Worm (Caenorhabditis elegans) whole organism, young adult: Measurements from ENCODE around the gene Y44F5A.1.

Experiments used
- D2030.7 ChIP-seq: fragments of 200-800 bp; sonication (Bioruptor generic); IDR thresholded peaks from 2 replicates; pipeline ENCODE4 v1.3.6; 2022; ENCODE audit warnings: missing genetic modification reagents, missing genetic modification characterization, missing compliant biosample characterization
- F23B12.7 ChIP-seq: sonication (generic microtip); optimal IDR thresholded peaks from 2 replicates; lab custom pipeline; 2017; ENCODE audit warnings: missing genetic modification characterization, mild to moderate bottlenecking, missing compliant biosample characterization, antibody characterized with exemption, moderate library complexity; ENCODE audit not compliant: insufficient read depth
- F52B5.7 ChIP-seq: sonication (generic microtip); optimal IDR thresholded peaks from 2 replicates; lab custom pipeline; 2016; ENCODE audit warnings: mild to moderate bottlenecking, missing genetic modification characterization, missing compliant biosample characterization
- K11D2.4 ChIP-seq: fragments of 200-800 bp; sonication (Bioruptor generic); IDR thresholded peaks from 2 replicates; pipeline ENCODE4 v1.3.6; 2022; ENCODE audit warnings: missing genetic modification reagents, missing genetic modification characterization, missing compliant biosample characterization
- K12H6.12 ChIP-seq: fragments of 200-800 bp; sonication (Bioruptor generic); optimal IDR thresholded peaks from 2 replicates; lab custom pipeline; 2018; ENCODE audit warnings: mild to moderate bottlenecking, missing genetic modification characterization, missing compliant biosample characterization
- Y53F4B.3 ChIP-seq: fragments of 200-800 bp; sonication (Bioruptor generic); IDR thresholded peaks from 2 replicates; pipeline ENCODE4 v1.3.6; 2022; ENCODE audit warnings: missing genetic modification reagents, missing genetic modification characterization, missing compliant biosample characterization
- Y53G8AR.9 ChIP-seq: fragments of 200-800 bp; sonication (Bioruptor generic); conservative IDR thresholded peaks from 2 replicates; pipeline ENCODE4 v1.3.6; 2022; ENCODE audit warnings: missing genetic modification reagents, missing genetic modification characterization, missing compliant biosample characterization
- ZK185.1 ChIP-seq: sonication (generic microtip); optimal IDR thresholded peaks from 2 replicates; lab custom pipeline; 2016; ENCODE audit warnings: mild to moderate bottlenecking, missing genetic modification characterization, missing compliant biosample characterization; ENCODE audit not compliant: poor library complexity, severe bottlenecking
- akir-1 ChIP-seq: fragments of 200-800 bp; sonication (Bioruptor generic); optimal IDR thresholded peaks from 2 replicates; lab custom pipeline; 2018; ENCODE audit warnings: mild to moderate bottlenecking, missing genetic modification characterization, moderate library complexity, missing compliant biosample characterization
- atf-7 ChIP-seq: sonication (generic microtip); optimal IDR thresholded peaks from 2 replicates; lab custom pipeline; 2017; ENCODE audit warnings: mild to moderate bottlenecking, missing genetic modification characterization, missing compliant biosample characterization
- athp-1 ChIP-seq: sonication (generic microtip); optimal IDR thresholded peaks from 2 replicates; lab custom pipeline; 2017; ENCODE audit warnings: mild to moderate bottlenecking, missing genetic modification characterization, missing compliant biosample characterization
- attf-5 ChIP-seq: fragments of 200-800 bp; sonication (Bioruptor generic); optimal IDR thresholded peaks from 2 replicates; lab custom pipeline; 2018; ENCODE audit warnings: mild to moderate bottlenecking, missing genetic modification characterization, missing compliant biosample characterization
- bed-1 ChIP-seq: fragments of 200-800 bp; sonication (Bioruptor generic); IDR thresholded peaks from 2 replicates; pipeline ENCODE4 v1.3.6; 2022; ENCODE audit warnings: missing genetic modification reagents, missing genetic modification characterization, missing compliant biosample characterization
- cebp-2 ChIP-seq: fragments of 200-800 bp; sonication (Bioruptor generic); IDR thresholded peaks from 2 replicates; pipeline ENCODE4 v1.3.6; 2022; ENCODE audit warnings: missing genetic modification characterization, missing compliant biosample characterization
- ceh-100 ChIP-seq: fragments of 200-800 bp; sonication (Bioruptor generic); IDR thresholded peaks from 2 replicates; pipeline ENCODE4 v1.3.6; 2022; ENCODE audit warnings: missing genetic modification reagents, missing genetic modification characterization, missing compliant biosample characterization
- ceh-40 ChIP-seq: fragments of 200-800 bp; sonication (Bioruptor generic); IDR thresholded peaks from 2 replicates; pipeline ENCODE4 v1.3.6; 2022; ENCODE audit warnings: missing genetic modification characterization, missing compliant biosample characterization
- ceh-58 ChIP-seq: fragments of 200-800 bp; sonication (Bioruptor generic); IDR thresholded peaks from 2 replicates; pipeline ENCODE4 v1.3.6; 2022; ENCODE audit warnings: missing genetic modification characterization, missing compliant biosample characterization
- die-1 ChIP-seq: sonication (generic microtip); optimal IDR thresholded peaks from 2 replicates; lab custom pipeline; 2016; ENCODE audit warnings: missing genotype, mild to moderate bottlenecking, missing genetic modification characterization, missing compliant biosample characterization
- dox-1 ChIP-seq: fragments of 200-800 bp; sonication (Bioruptor generic); IDR thresholded peaks from 2 replicates; pipeline ENCODE4 v1.3.6; 2022; ENCODE audit warnings: missing genetic modification reagents, missing genetic modification characterization, missing compliant biosample characterization
- efl-1 ChIP-seq: fragments of 150-350 bp; optimal IDR thresholded peaks from 2 replicates; lab custom pipeline; 2014; ENCODE audit warnings: missing biosample characterization, missing genetic modification reagents, missing genetic modification characterization
- egl-44 ChIP-seq: fragments of 200-800 bp; sonication (Bioruptor generic); IDR thresholded peaks from 2 replicates; pipeline ENCODE4 v1.3.6; 2022; ENCODE audit warnings: missing genetic modification reagents, missing genetic modification characterization, missing compliant biosample characterization
- ets-4 ChIP-seq: fragments of 200-800 bp; sonication (Bioruptor generic); optimal IDR thresholded peaks from 2 replicates; lab custom pipeline; 2018; ENCODE audit warnings: mild to moderate bottlenecking, missing genetic modification characterization, missing compliant biosample characterization
- fkh-3 ChIP-seq: sonication (generic microtip); optimal IDR thresholded peaks from 2 replicates; lab custom pipeline; 2016; ENCODE audit warnings: mild to moderate bottlenecking, missing genetic modification characterization, missing compliant biosample characterization
- hmg-1.2 ChIP-seq: fragments of 200-800 bp; sonication (Bioruptor generic); IDR thresholded peaks from 2 replicates; pipeline ENCODE4 v1.3.6; 2022; ENCODE audit warnings: missing genetic modification reagents, missing genetic modification characterization, missing compliant biosample characterization
- hrde-1 ChIP-seq: sonication (generic microtip); optimal IDR thresholded peaks from 2 replicates; lab custom pipeline; 2016; ENCODE audit warnings: missing genetic modification characterization, mild to moderate bottlenecking, missing compliant biosample characterization, moderate library complexity, missing genotype, missing genetic modification reagents, borderline replicate concordance
- lag-1 ChIP-seq: fragments of 200-800 bp; sonication (Bioruptor generic); IDR thresholded peaks from 2 replicates; pipeline ENCODE4 v1.3.6; 2022; ENCODE audit warnings: missing genetic modification reagents, missing genetic modification characterization, missing compliant biosample characterization
- let-607 ChIP-seq, 2 experiments: fragments of 200-800 bp in 1 of 2; sonication (Bioruptor generic) in 1 of 2; sonication (generic microtip) in 1 of 2; optimal IDR thresholded peaks; 2 replicates each; lab custom pipeline; 2016 to 2018; ENCODE audit warnings: mild to moderate bottlenecking in 2 of 2, missing compliant biosample characterization in 2 of 2, missing genetic modification characterization in 2 of 2, moderate library complexity in 2 of 2, missing genotype in 1 of 2
- lir-1 ChIP-seq: fragments of 200-800 bp; sonication (Bioruptor generic); conservative IDR thresholded peaks from 2 replicates; pipeline ENCODE4 v1.3.6; 2022; ENCODE audit warnings: missing genetic modification reagents, missing genetic modification characterization, missing compliant biosample characterization
- mcd-1 ChIP-seq: fragments of 200-800 bp; sonication (Bioruptor generic); IDR thresholded peaks from 2 replicates; pipeline ENCODE4 v1.3.6; 2022; ENCODE audit warnings: missing genetic modification reagents, missing genetic modification characterization, missing compliant biosample characterization
- mxl-1 ChIP-seq: sonication (generic microtip); optimal IDR thresholded peaks from 2 replicates; lab custom pipeline; 2016; ENCODE audit warnings: missing genetic modification characterization, missing compliant biosample characterization
- nfya-1 ChIP-seq: sonication (generic microtip); optimal IDR thresholded peaks from 2 replicates; lab custom pipeline; 2017; ENCODE audit warnings: antibody characterized with exemption, missing compliant biosample characterization, missing genetic modification characterization, borderline replicate concordance; ENCODE audit not compliant: insufficient read depth
- nfyb-1 ChIP-seq: fragments of 200-800 bp; sonication (Bioruptor generic); IDR thresholded peaks from 2 replicates; pipeline ENCODE4 v1.3.6; 2022; ENCODE audit warnings: missing genetic modification reagents, missing genetic modification characterization, missing compliant biosample characterization
- rec-8 ChIP-seq, 2 experiments: sonication (generic microtip); optimal IDR thresholded peaks; 2 replicates each; lab custom pipeline; 2016; ENCODE audit warnings: mild to moderate bottlenecking in 2 of 2, missing genetic modification characterization in 2 of 2, missing genetic modification reagents in 2 of 2, missing genotype in 2 of 2, missing biosample characterization in 1 of 2, missing compliant biosample characterization in 1 of 2, moderate library complexity in 1 of 2
- snpc-3.4 ChIP-seq: sonication (generic microtip); optimal IDR thresholded peaks from 2 replicates; lab custom pipeline; 2017; ENCODE audit warnings: missing genetic modification characterization, mild to moderate bottlenecking, missing compliant biosample characterization, antibody characterized with exemption, moderate library complexity, missing genotype, missing genetic modification reagents
- snpc-4 ChIP-seq, 5 experiments: fragments of 150-350 bp in 1 of 5; sonication (generic microtip) in 4 of 5; optimal IDR thresholded peaks; 2 replicates each; lab custom pipeline; 2014 to 2018; ENCODE audit warnings: missing genetic modification characterization in 5 of 5, missing biosample characterization in 3 of 5, antibody characterized with exemption in 2 of 5, mild to moderate bottlenecking in 2 of 5, missing compliant biosample characterization in 2 of 5, missing genotype in 2 of 5, moderate library complexity in 2 of 5, missing genetic modification reagents in 1 of 5
- unc-130 ChIP-seq: sonication (generic microtip); optimal IDR thresholded peaks from 2 replicates; lab custom pipeline; 2016; ENCODE audit warnings: missing genetic modification reagents, missing genetic modification characterization, missing compliant biosample characterization
- unc-62 ChIP-seq: fragments of 150-350 bp; optimal IDR thresholded peaks from 2 replicates; lab custom pipeline; 2014; ENCODE audit warnings: missing biosample characterization, missing genetic modification reagents, missing genetic modification characterization
- ztf-22 ChIP-seq: fragments of 200-800 bp; sonication (Bioruptor generic); optimal IDR thresholded peaks from 2 replicates; lab custom pipeline; 2018; ENCODE audit warnings: mild to moderate bottlenecking, missing genetic modification characterization, moderate library complexity, missing compliant biosample characterization
- ztf-26 ChIP-seq: sonication (generic microtip); optimal IDR thresholded peaks from 2 replicates; lab custom pipeline; 2017; ENCODE audit warnings: missing genetic modification characterization, missing compliant biosample characterization
- ztf-28 ChIP-seq: fragments of 200-800 bp; sonication (Bioruptor generic); IDR thresholded peaks from 2 replicates; pipeline ENCODE4 v1.3.6; 2022; ENCODE audit warnings: missing genetic modification reagents, missing genetic modification characterization, missing compliant biosample characterization

Y44F5A.1 gene

ce11 chrIII:4275704-4276103 is 28.2 kb upstream of the Y44F5A.1 start:
- TF ChIP-seq athp-1, result no peak
- TF ChIP-seq nfyb-1, result peak; percentile 67
- TF ChIP-seq, all 124 proteins: peak for 1

ce11 chrIII:4274524-4274923 is 27.1 kb upstream of the Y44F5A.1 start:
- TF ChIP-seq efl-1, result no peak
- no peak for TF ChIP-seq rec-8 (tag; optimal IDR thresholded peaks at IDR 0.05; lab: Kevin White, UChicago)
- no peak for TF ChIP-seq Y53F4B.3 (GFP tag; lab: Robert Waterston, UW)
- TF ChIP-seq mxl-1 (tag; lab: Kevin White, UChicago), result no peak
- TF ChIP-seq snpc-3.4 (tag; lab: Kevin White, UChicago), result no peak
- TF ChIP-seq hmg-1.2, result peak; percentile 18; the same call in 1 of the 2 replicates
- TF ChIP-seq F23B12.7, result no peak
- TF ChIP-seq D2030.7 (GFP tag; lab: Robert Waterston, UW), result 0 out of 2 replicates have a peak, but pooled peaks have one; percentile 9
- TF ChIP-seq, all 124 proteins: peak for 2

ce11 chrIII:4272864-4273263 is 25.4 kb upstream of the Y44F5A.1 start:
- no peak for TF ChIP-seq nfyb-1
- TF ChIP-seq Y53G8AR.9 (GFP tag; lab: Robert Waterston, UW), result no peak
- no peak for TF ChIP-seq akir-1 (GFP tag; lab: Kevin White, UChicago)
- no peak for TF ChIP-seq ets-4
- peak; percentile 13 for TF ChIP-seq unc-62 (GFP tag; lab: Kevin White, UChicago)

ce11 chrIII:4271059-4271458 is 23.6 kb upstream of the Y44F5A.1 start:
- TF ChIP-seq ztf-26 (tag; lab: Kevin White, UChicago) (no peak), ztf-22 (GFP tag; lab: Kevin White, UChicago) (no peak), hrde-1 (tag; lab: Kevin White, UChicago) (no peak), nfyb-1 (no peak), attf-5 (GFP tag; lab: Kevin White, UChicago) (no peak), unc-62 (GFP tag; lab: Kevin White, UChicago) (no peak), ceh-100 (GFP tag; lab: Robert Waterston, UW) (no peak), cebp-2 (no peak), F52B5.7 (tag; lab: Kevin White, UChicago) (no peak), lir-1 (GFP tag; lab: Robert Waterston, UW) (no peak), die-1 (no peak), snpc-4 (GFP tag; optimal IDR thresholded peaks at IDR 0.05; lab: Kevin White, UChicago) (no peak), snpc-4 (tag; optimal IDR thresholded peaks at IDR 0.05; lab: Kevin White, UChicago) (no peak)

- TF ChIP-seq K12H6.12 (tag; lab: Kevin White, UChicago), result no peak
- no peak for TF ChIP-seq nfya-1 (tag; lab: Kevin White, UChicago)
- TF ChIP-seq ceh-58 (GFP tag; lab: Robert Waterston, UW), result no peak
- TF ChIP-seq ceh-40 (GFP tag; lab: Robert Waterston, UW), result no peak
- no peak for TF ChIP-seq K11D2.4 (GFP tag; lab: Robert Waterston, UW)
- no peak for TF ChIP-seq Y53F4B.3 (GFP tag; lab: Robert Waterston, UW)
- no peak for TF ChIP-seq egl-44 (GFP tag; lab: Robert Waterston, UW)
- no peak for TF ChIP-seq let-607 (tag; optimal IDR thresholded peaks at IDR 0.05; lab: Kevin White, UChicago)
- no peak for TF ChIP-seq ZK185.1 (tag; lab: Kevin White, UChicago)
- TF ChIP-seq fkh-3 (tag; lab: Kevin White, UChicago), result no peak
- TF ChIP-seq dox-1 (GFP tag; lab: Robert Waterston, UW), result peak; percentile 74
- TF ChIP-seq F23B12.7, result peak; percentile 27
- no peak for TF ChIP-seq efl-1
- TF ChIP-seq mcd-1 (GFP tag; lab: Robert Waterston, UW), result peak; percentile 75
- TF ChIP-seq bed-1 (GFP tag; lab: Robert Waterston, UW), result no peak
- TF ChIP-seq ztf-28 (GFP tag; lab: Robert Waterston, UW), result no peak
- TF ChIP-seq atf-7 (tag; lab: Kevin White, UChicago), result no peak
- TF ChIP-seq unc-130 (GFP tag; lab: Kevin White, UChicago), result no peak
- no peak for TF ChIP-seq lag-1 (GFP tag; lab: Robert Waterston, UW)
Observed at ce11 chrIII:4269220-4269935, 21.9 kb upstream of the Y44F5A.1 start, which contains the start of the genes sftb-1 and R10E4.1. sftb-1 (minus strand) TSS chrIII:4269270. R10E4.1 (plus strand) TSS chrIII:4269743.
